Worm (Caenorhabditis elegans): ENCODE measurements around the gene F59H6.14.

- TF ChIP-seq ztf-26 (tag; optimal IDR thresholded peaks at IDR 0.05) (no peak), tbp1 (GFP tag; optimal IDR thresholded peaks at IDR 0.05) (no peak), ama-1 (optimal IDR thresholded peaks at IDR 0.05) (no peak), ama-1 (GFP tag; optimal IDR thresholded peaks at IDR 0.05) (no peak), lsl-1 (GFP tag; optimal IDR thresholded peaks at IDR 0.05) (no peak), efl-1 (GFP tag; optimal IDR thresholded peaks at IDR 0.05) (no peak), pha-4 (tag; optimal IDR thresholded peaks at IDR 0.05) (no peak), Y53F4B.3 (GFP tag; IDR thresholded peaks at IDR 0.05) (no peak), F22D6.2 (tag; optimal IDR thresholded peaks at IDR 0.05) (no peak), T26A5.8 (tag; optimal IDR thresholded peaks at IDR 0.05) (no peak), let-607 (tag; optimal IDR thresholded peaks at IDR 0.05) (no peak), lsy-27 (tag; optimal IDR thresholded peaks at IDR 0.05; ENCODE audit: borderline replicate concordance, insufficient read depth) (no peak)
These were observed 47.0 kb downstream of the F59H6.14 start, which contains the start of gene F07E5.9 for ce11 chrII:2080425-2080824.
